Worm (Caenorhabditis elegans) whole organism, dauer: ENCODE measurements around the gene C29F9.6.
"Not testable (repeated sequence)": the region's sequence is repeated elsewhere in the genome, so short reads cannot be mapped to it uniquely, and the experiment has no call there.

Experiments used
- unc-62 ChIP-seq: sonication (generic microtip); optimal IDR thresholded peaks from 2 replicates; lab custom pipeline; 2017; ENCODE audit warnings: missing biosample characterization, missing genetic modification reagents, missing genetic modification characterization

The C29F9.6 gene

DNA sequence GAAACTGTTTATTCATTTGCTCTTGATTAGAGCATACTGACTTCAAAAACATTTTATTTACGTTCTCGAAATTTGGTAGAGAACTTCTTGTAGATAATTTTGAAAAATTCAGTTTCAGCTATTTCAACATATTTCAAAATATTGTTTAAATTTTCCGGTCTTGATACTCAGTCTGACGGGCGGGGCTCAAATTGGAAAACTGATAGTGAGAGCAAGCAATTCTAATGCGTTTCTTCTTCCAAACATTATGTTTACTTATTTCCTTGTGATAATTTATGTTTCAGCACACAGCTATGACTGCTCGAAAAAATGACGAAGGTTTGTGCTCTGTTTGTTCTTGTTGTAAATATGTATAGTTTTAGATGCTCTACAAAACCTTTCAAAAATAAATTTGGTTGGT, 5.5 kb downstream of the C29F9.6 start, which contains the start of gene pals-24:
Gene pals-24, plus strand, starts transcription at position 237 of the 400 bp plus-strand sequence.
- no peak for TF ChIP-seq unc-62 (GFP tag; lab: Kevin White, UChicago)

DNA sequence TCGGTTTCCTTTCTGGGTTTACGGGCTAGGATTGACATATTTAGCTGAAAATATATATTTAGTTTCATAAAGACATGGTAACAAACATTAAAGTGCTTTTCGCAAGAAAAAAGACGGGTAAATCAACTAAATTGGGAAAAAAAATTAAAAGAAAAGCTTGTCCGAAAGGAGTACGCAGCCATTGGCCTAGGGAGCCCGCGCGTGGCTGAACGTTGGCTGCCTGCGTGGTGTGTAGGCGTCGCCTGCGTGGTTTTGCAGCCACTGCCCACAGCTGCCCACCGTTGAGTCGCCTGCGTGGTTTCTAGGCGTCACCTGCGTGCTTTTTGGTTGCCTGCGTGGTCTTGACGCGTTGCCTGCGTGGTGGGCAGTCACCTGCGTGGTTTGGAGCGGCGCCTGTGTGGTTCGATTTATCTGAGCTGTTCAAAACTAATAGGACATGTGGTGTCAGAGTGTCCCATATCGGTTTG, 7.3 kb downstream of the C29F9.6 start, which contains the start of gene C29F9.12:
Gene C29F9.12, minus strand, starts transcription at position 51 of the 467 bp plus-strand sequence.
- TF ChIP-seq unc-62 (GFP tag; lab: Kevin White, UChicago), result not testable (repeated sequence)

DNA sequence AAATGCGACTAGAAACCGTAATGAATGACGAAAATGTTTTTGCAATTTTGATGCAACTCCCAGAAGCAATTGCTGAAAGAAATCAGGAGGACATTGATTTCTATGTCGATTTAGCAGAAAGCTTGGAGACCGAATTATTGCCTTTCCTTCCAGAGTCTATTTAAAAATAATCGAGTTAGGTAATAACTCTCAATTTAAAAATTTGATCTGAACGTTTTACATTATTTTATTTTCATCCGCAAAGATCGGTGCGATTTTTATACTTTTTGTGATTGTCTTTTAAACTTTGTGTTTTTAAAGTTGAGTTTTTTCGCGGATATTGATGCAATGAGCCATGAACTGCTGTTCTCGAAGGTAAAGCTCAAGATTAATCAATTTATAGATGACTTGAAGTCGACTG, 9.8 kb downstream of the C29F9.6 start, which contains the start of gene pals-23:
Gene pals-23, plus strand, starts transcription at position 301 of the 400 bp plus-strand sequence.
- TF ChIP-seq unc-62 (GFP tag; lab: Kevin White, UChicago), result no peak

DNA sequence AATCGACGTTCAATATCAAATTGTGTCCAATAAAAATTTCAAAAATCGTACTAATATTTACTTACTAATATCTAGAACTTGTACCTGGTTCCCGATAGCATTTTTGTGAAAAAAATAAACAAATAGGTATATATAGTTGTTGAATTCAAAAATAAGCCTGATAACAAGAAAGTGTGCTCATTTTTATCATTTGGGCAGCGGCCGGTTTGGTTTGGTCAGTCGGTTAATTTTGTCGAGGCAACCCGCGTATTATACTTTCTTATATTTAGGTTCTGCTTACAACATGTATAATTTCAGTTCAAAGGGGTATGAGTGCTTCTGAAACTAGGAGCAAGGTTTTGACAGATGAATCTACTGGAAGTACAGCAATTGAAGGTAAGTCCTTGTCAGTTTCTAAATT, 15.9 kb downstream of the C29F9.6 start, which contains the start of the genes nhr-280 and C29F9.2:
Gene nhr-280, minus strand, starts transcription at position 101 of the 400 bp plus-strand sequence.
Gene C29F9.2, plus strand, starts transcription at position 298 of the 400 bp plus-strand sequence.
- no peak for TF ChIP-seq unc-62 (GFP tag; lab: Kevin White, UChicago)

ce11 chrIII:131627-132026, 16.9 kb downstream of the C29F9.6 start:
- no peak for TF ChIP-seq unc-62 (GFP tag; lab: Kevin White, UChicago)

ce11 chrIII:132118-132517, 17.4 kb downstream of the C29F9.6 start, which contains the start of gene pals-22:
TSS of gene pals-22 (plus strand) at chrIII:132418.
- TF ChIP-seq unc-62 (GFP tag; lab: Kevin White, UChicago), result no peak

DNA sequence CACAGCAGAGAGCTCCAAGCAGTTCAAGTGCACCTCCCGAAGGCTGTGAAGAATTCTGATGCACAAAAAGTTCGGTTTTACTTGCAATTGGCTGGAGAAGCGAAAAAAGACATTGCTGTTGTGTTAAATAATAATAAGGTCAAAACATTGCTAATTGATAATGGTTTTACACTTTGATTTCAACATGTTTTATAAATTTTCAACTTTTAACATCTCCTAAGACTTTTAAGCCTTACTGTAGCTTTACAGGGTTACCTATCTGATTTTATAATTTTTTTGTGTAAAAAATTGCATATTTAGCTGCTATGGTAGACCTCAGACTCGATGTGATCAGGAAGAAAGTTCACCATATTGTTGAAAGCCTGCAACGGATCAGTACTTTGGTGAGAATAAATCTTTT, 19.5 kb downstream of the C29F9.6 start, which contains the start of gene pals-25:
Gene pals-25, plus strand, starts transcription at position 301 of the 400 bp plus-strand sequence.
- TF ChIP-seq unc-62 (GFP tag; lab: Kevin White, UChicago), result no peak

ce11 chrIII:140904-141303, 26.2 kb downstream of the C29F9.6 start, which contains the start of gene fbxb-81:
TSS of gene fbxb-81 (minus strand) at chrIII:141217.
- TF ChIP-seq unc-62 (GFP tag; lab: Kevin White, UChicago), result no peak

DNA sequence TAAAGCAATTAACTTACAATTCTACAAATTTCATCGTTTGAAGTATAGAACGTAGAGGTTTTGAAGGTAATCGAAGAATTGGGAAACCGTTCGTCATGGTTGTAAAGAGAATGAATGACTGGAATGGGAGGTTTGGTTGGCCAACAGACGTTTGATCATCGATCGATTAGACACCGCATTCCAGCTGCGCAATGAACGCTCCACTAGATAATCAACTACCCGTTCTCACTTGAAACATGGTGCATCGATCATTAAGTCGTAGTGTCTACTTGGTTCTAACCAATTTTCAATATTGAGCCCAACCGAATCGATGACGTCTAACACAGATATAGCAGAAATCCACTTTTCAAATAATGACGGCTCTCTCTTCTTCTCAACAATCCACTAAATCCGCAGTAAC, 28.4 kb downstream of the C29F9.6 start, which contains the start of gene fbxb-82:
Gene fbxb-82, minus strand, starts transcription at position 101 of the 400 bp plus-strand sequence.
- TF ChIP-seq unc-62 (GFP tag; lab: Kevin White, UChicago), result no peak

ce11 chrIII:145078-145477, 30.4 kb downstream of the C29F9.6 start, which contains the start of the genes T17A3.12 and fbxb-83:
TSS of gene T17A3.12 (minus strand) at chrIII:145178.
TSS of gene fbxb-83 (minus strand) at chrIII:145211.
- TF ChIP-seq unc-62 (GFP tag; lab: Kevin White, UChicago), result no peak

- no peak for TF ChIP-seq unc-62 (GFP tag; lab: Kevin White, UChicago)
Measured at ce11 chrIII:146369-146768, 31.7 kb downstream of the C29F9.6 start, which contains the start of gene fbxb-84. TSS of gene fbxb-84 (minus strand) at chrIII:146469.

DNA sequence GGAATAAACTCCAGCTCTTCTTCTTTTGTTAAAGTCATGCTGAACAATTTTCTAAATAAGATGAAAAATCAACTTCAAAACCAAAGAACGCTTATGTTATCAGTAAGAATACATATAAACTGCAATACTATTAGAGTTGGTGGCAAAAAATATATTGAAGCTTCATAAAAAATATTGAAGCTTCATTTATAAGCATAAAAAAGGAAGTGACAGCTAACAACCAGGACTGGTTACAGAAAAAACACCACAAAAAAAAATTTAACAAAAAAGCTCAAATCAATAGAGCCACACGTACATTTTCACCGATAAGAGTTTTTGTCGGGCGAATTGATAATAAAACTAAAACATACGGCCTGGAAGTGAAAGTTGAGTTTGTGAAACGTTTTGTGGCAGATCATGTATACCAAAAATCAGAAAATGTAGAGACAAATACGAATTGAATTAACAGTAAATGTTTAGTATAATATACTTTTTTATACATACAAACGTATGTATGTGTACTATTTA, 32.9 kb downstream of the C29F9.6 start, which contains the start of gene sqst-5:
Gene sqst-5, minus strand, starts transcription at position 51 of the 507 bp plus-strand sequence.
- TF ChIP-seq unc-62 (GFP tag; lab: Kevin White, UChicago), result no peak

- TF ChIP-seq unc-62 (GFP tag; lab: Kevin White, UChicago), result no peak
Measured at ce11 chrIII:149132-149531, 34.4 kb downstream of the C29F9.6 start.

ce11 chrIII:151084-151483, 36.4 kb downstream of the C29F9.6 start:
- no peak for TF ChIP-seq unc-62 (GFP tag; lab: Kevin White, UChicago)

DNA sequence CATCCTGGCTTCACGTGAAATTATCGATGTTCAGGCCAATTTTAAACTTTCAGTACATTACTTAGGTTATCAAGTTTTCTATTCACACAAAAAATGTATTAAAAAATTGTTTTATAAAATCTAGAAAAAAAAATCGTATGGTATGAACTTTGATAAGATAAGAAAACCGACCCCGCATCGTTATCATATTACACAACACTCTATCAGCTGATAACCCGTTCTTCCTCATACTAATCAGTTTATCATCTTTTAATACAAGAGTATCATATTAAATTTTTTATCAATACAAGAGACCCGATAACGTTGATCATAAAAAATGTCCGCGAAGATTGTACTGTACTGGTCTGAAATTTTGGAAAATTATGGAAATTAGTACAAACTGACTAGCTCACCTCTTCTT, 39.5 kb downstream of the C29F9.6 start:
- TF ChIP-seq unc-62 (GFP tag; lab: Kevin White, UChicago), result no peak

ce11 chrIII:156645-157044, 41.9 kb downstream of the C29F9.6 start, which contains the start of the genes zig-13 and ver-1:
TSS of gene zig-13 (minus strand) at chrIII:156745.
TSS of gene ver-1 (plus strand) at chrIII:156824.
- no peak for TF ChIP-seq unc-62 (GFP tag; lab: Kevin White, UChicago)
